Fruit fly (Drosophila melanogaster) whole organism, embryonic: ENCODE results near the gene Mkk4.

Experiments used
- CG1024 ChIP-seq: fragments of 200-800 bp; sonication (Bioruptor generic); IDR thresholded peaks from 2 replicates; pipeline ENCODE4 v1.3.6; 2022; ENCODE audit warnings: missing biosample characterization, missing genetic modification characterization
- CG11696 ChIP-seq: fragments of 200-800 bp; sonication (Bioruptor generic); IDR thresholded peaks from 2 replicates; pipeline ENCODE4 v1.3.6; 2022; ENCODE audit warnings: missing biosample characterization, missing genetic modification characterization
- CG12071 ChIP-seq: fragments of 200-800 bp; sonication (Bioruptor generic); optimal IDR thresholded peaks from 3 replicates; lab custom pipeline; 2018; ENCODE audit warnings: missing biosample characterization, mild to moderate bottlenecking, missing genetic modification characterization
- CG12236 ChIP-seq: fragments of 200-800 bp; sonication (Bioruptor generic); optimal IDR thresholded peaks from 2 replicates; lab custom pipeline; 2016; ENCODE audit warnings: missing biosample characterization, missing genetic modification characterization
- CG1233 ChIP-seq: fragments of 200-800 bp; sonication (Bioruptor generic); optimal IDR thresholded peaks from 4 replicates; lab custom pipeline; 2018; ENCODE audit warnings: missing biosample characterization, mild to moderate bottlenecking, missing genetic modification characterization
- CG13287 ChIP-seq: fragments of 200-800 bp; sonication (Bioruptor generic); IDR thresholded peaks from 2 replicates; pipeline ENCODE4 v1.3.6; 2022; ENCODE audit warnings: missing biosample characterization, missing genetic modification characterization; ENCODE audit not compliant: partially characterized antibody
- CG14667 ChIP-seq: fragments of 200-800 bp; sonication (Bioruptor generic); IDR thresholded peaks from 2 replicates; pipeline ENCODE4 v1.3.6; 2022; ENCODE audit warnings: missing biosample characterization, missing genetic modification characterization
- CG15011 ChIP-seq: fragments of 200-800 bp; sonication (Bioruptor generic); optimal IDR thresholded peaks from 3 replicates; lab custom pipeline; 2018; ENCODE audit warnings: missing biosample characterization, mild to moderate bottlenecking, missing genetic modification characterization
- CG15514 ChIP-seq: fragments of 200-800 bp; sonication (Bioruptor generic); optimal IDR thresholded peaks from 3 replicates; lab custom pipeline; 2017; ENCODE audit warnings: missing biosample characterization, missing genetic modification characterization, mild to moderate bottlenecking, moderate library complexity, missing genetic modification reagents
- CG15601 ChIP-seq: fragments of 200-800 bp; sonication (Bioruptor generic); optimal IDR thresholded peaks from 3 replicates; lab custom pipeline; 2019; ENCODE audit warnings: missing biosample characterization, mild to moderate bottlenecking, missing genetic modification characterization, moderate library complexity
- CG16813 ChIP-seq: fragments of 200-800 bp; sonication (Bioruptor generic); IDR thresholded peaks from 3 replicates; pipeline ENCODE4 v1.3.6; 2022; ENCODE audit warnings: missing biosample characterization, missing genetic modification characterization; ENCODE audit not compliant: partially characterized antibody
- CG17328 ChIP-seq: fragments of 200-800 bp; sonication (Bioruptor generic); IDR thresholded peaks from 2 replicates; pipeline ENCODE4 v1.3.6; 2022; ENCODE audit warnings: missing biosample characterization, missing genetic modification characterization
- CG18476 ChIP-seq: fragments of 200-800 bp; sonication (Bioruptor generic); optimal IDR thresholded peaks from 2 replicates; lab custom pipeline; 2016; ENCODE audit warnings: missing biosample characterization, mild to moderate bottlenecking, missing genetic modification characterization
- CG31388 ChIP-seq: fragments of 200-800 bp; sonication (Bioruptor generic); optimal IDR thresholded peaks from 2 replicates; lab custom pipeline; 2016; ENCODE audit warnings: missing biosample characterization, missing genetic modification characterization
- CG3163 ChIP-seq: fragments of 200-800 bp; sonication (Bioruptor generic); optimal IDR thresholded peaks from 3 replicates; lab custom pipeline; 2016; ENCODE audit warnings: missing biosample characterization, missing genetic modification characterization
- CG33557 ChIP-seq: fragments of 200-800 bp; sonication (Bioruptor generic); optimal IDR thresholded peaks from 2 replicates; lab custom pipeline; 2019; ENCODE audit warnings: missing biosample characterization, mild to moderate bottlenecking, missing genetic modification characterization, moderate library complexity
- CG6689 ChIP-seq: fragments of 200-800 bp; sonication (Bioruptor generic); IDR thresholded peaks from 2 replicates; pipeline ENCODE4 v1.3.6; 2022; ENCODE audit warnings: missing biosample characterization, missing genetic modification characterization
- CG6854 ChIP-seq: fragments of 200-800 bp; sonication (Bioruptor generic); optimal IDR thresholded peaks from 3 replicates; lab custom pipeline; 2017; ENCODE audit warnings: missing biosample characterization, mild to moderate bottlenecking, missing genetic modification characterization
- CG7745 ChIP-seq: fragments of 200-800 bp; sonication (Bioruptor generic); optimal IDR thresholded peaks from 2 replicates; lab custom pipeline; 2018; ENCODE audit warnings: missing biosample characterization, mild to moderate bottlenecking, missing genetic modification characterization, moderate library complexity
- CG9797 ChIP-seq: fragments of 200-800 bp; sonication (Bioruptor generic); optimal IDR thresholded peaks from 3 replicates; lab custom pipeline; 2018; ENCODE audit warnings: missing biosample characterization, mild to moderate bottlenecking, missing genetic modification characterization
- CrebB ChIP-seq: fragments of 200-800 bp; sonication (Bioruptor generic); optimal IDR thresholded peaks from 3 replicates; lab custom pipeline; 2018; ENCODE audit warnings: missing biosample characterization, mild to moderate bottlenecking, missing genetic modification characterization
- D19B ChIP-seq: fragments of 200-800 bp; sonication (Bioruptor generic); optimal IDR thresholded peaks from 2 replicates; lab custom pipeline; 2017; ENCODE audit warnings: missing biosample characterization, mild to moderate bottlenecking, missing genetic modification characterization
- GATAe ChIP-seq: fragments of 200-800 bp; sonication (Bioruptor generic); conservative IDR thresholded peaks from 2 replicates; pipeline ENCODE4 v1.3.6; 2022; ENCODE audit warnings: missing biosample characterization, missing genetic modification characterization
- Gug ChIP-seq: fragments of 200-800 bp; sonication (Bioruptor generic); IDR thresholded peaks from 4 replicates; pipeline ENCODE4 v1.3.6; 2022; ENCODE audit warnings: missing biosample characterization, missing genetic modification characterization
- Kr ChIP-seq: fragments of 200-800 bp; sonication (Bioruptor generic); optimal IDR thresholded peaks from 2 replicates; lab custom pipeline; 2017; ENCODE audit warnings: missing biosample characterization, mild to moderate bottlenecking, missing genetic modification characterization
- Lhr ChIP-seq: fragments of 200-800 bp; sonication (Bioruptor generic); optimal IDR thresholded peaks from 3 replicates; lab custom pipeline; 2017; ENCODE audit warnings: mild to moderate bottlenecking, missing biosample characterization, missing genetic modification reagents, missing genetic modification characterization
- Neu2 ChIP-seq: fragments of 200-800 bp; sonication (Bioruptor generic); optimal IDR thresholded peaks from 3 replicates; lab custom pipeline; 2016; ENCODE audit warnings: missing biosample characterization, missing genetic modification characterization, borderline replicate concordance
- Rfx ChIP-seq: fragments of 200-800 bp; sonication (Bioruptor generic); IDR thresholded peaks from 2 replicates; pipeline ENCODE4 v1.3.6; 2022; ENCODE audit warnings: missing biosample characterization, missing genetic modification characterization
- Scr ChIP-seq: fragments of 200-800 bp; sonication (Bioruptor generic); IDR thresholded peaks from 2 replicates; pipeline ENCODE4 v1.3.6; 2022; ENCODE audit warnings: missing biosample characterization, missing genetic modification characterization; ENCODE audit not compliant: partially characterized antibody
- Sin3A ChIP-seq: fragments of >200 bp; optimal IDR thresholded peaks from 2 replicates; lab custom pipeline; 2018
- Sry-δ ChIP-seq: fragments of 200-800 bp; sonication (Bioruptor generic); optimal IDR thresholded peaks from 2 replicates; lab custom pipeline; 2016; ENCODE audit warnings: missing biosample characterization, missing genetic modification characterization
- TFAM ChIP-seq: fragments of 200-800 bp; sonication (Bioruptor generic); optimal IDR thresholded peaks from 2 replicates; lab custom pipeline; 2017; ENCODE audit warnings: missing biosample characterization, missing genetic modification characterization, inconsistent platforms
- Trl ChIP-seq, 3 experiments: fragments of >200 bp in 2 of 3; fragments of 200-800 bp in 1 of 3; sonication (Bioruptor generic) in 1 of 3; optimal IDR thresholded peaks; 2 replicates in 1 of 3; 3 replicates in 2 of 3; lab custom pipeline; 2016 to 2017; ENCODE audit warnings: missing biosample characterization in 1 of 3, missing genetic modification characterization in 1 of 3
- ash1 ChIP-seq: fragments of 200-800 bp; sonication (Bioruptor generic); optimal IDR thresholded peaks from 2 replicates; lab custom pipeline; 2018; ENCODE audit warnings: missing biosample characterization, mild to moderate bottlenecking, missing genetic modification characterization
- chm ChIP-seq: fragments of 200-800 bp; sonication (Bioruptor generic); IDR thresholded peaks from 2 replicates; pipeline ENCODE4 v1.3.6; 2022; ENCODE audit warnings: missing biosample characterization, missing genetic modification characterization
- en ChIP-seq: fragments of 200-800 bp; sonication (Bioruptor generic); optimal IDR thresholded peaks from 2 replicates; lab custom pipeline; 2016; ENCODE audit warnings: missing biosample characterization, missing genetic modification characterization
- fd102C ChIP-seq: fragments of 200-800 bp; sonication (Bioruptor generic); optimal IDR thresholded peaks from 2 replicates; lab custom pipeline; 2018; ENCODE audit warnings: missing biosample characterization, mild to moderate bottlenecking, missing genetic modification characterization, moderate library complexity
- gsb ChIP-seq: fragments of 200-800 bp; sonication (Bioruptor generic); IDR thresholded peaks from 2 replicates; pipeline ENCODE4 v1.3.6; 2022; ENCODE audit warnings: missing biosample characterization, missing genetic modification characterization
- hb ChIP-seq: fragments of 200-800 bp; sonication (Bioruptor generic); IDR thresholded peaks from 3 replicates; pipeline ENCODE4 v1.3.6; 2022; ENCODE audit warnings: missing biosample characterization, missing genetic modification characterization; ENCODE audit not compliant: partially characterized antibody
- nmo ChIP-seq: fragments of 200-800 bp; sonication (Bioruptor generic); optimal IDR thresholded peaks from 2 replicates; lab custom pipeline; 2018; ENCODE audit warnings: missing biosample characterization, mild to moderate bottlenecking, missing genetic modification characterization, moderate library complexity
- oc ChIP-seq: fragments of 200-800 bp; sonication (Bioruptor generic); optimal IDR thresholded peaks from 2 replicates; lab custom pipeline; 2018; ENCODE audit warnings: missing biosample characterization, mild to moderate bottlenecking, missing genetic modification characterization, moderate library complexity
- p53 ChIP-seq: fragments of 200-800 bp; sonication (Bioruptor generic); optimal IDR thresholded peaks from 2 replicates; lab custom pipeline; 2016; ENCODE audit warnings: missing biosample characterization, missing genetic modification characterization
- pfk ChIP-seq: fragments of 200-800 bp; sonication (Bioruptor generic); optimal IDR thresholded peaks from 2 replicates; lab custom pipeline; 2018; ENCODE audit warnings: missing biosample characterization, mild to moderate bottlenecking, missing genetic modification characterization, moderate library complexity
- sd ChIP-seq: fragments of 200-800 bp; sonication (Bioruptor generic); optimal IDR thresholded peaks from 3 replicates; lab custom pipeline; 2018; ENCODE audit warnings: missing biosample characterization, mild to moderate bottlenecking, missing genetic modification characterization, moderate library complexity
- seq ChIP-seq: fragments of 200-800 bp; sonication (Bioruptor generic); IDR thresholded peaks from 2 replicates; pipeline ENCODE4 v1.3.6; 2022; ENCODE audit warnings: missing biosample characterization, missing genetic modification characterization
- sr ChIP-seq: fragments of 200-800 bp; sonication (Bioruptor generic); IDR thresholded peaks from 3 replicates; pipeline ENCODE4 v1.3.6; 2022; ENCODE audit warnings: missing biosample characterization, missing genetic modification characterization
- tgo ChIP-seq: fragments of 200-800 bp; sonication (Bioruptor generic); IDR thresholded peaks from 3 replicates; pipeline ENCODE4 v1.3.6; 2022; ENCODE audit warnings: missing biosample characterization, missing genetic modification characterization
- trem ChIP-seq: fragments of 200-800 bp; optimal IDR thresholded peaks from 3 replicates; lab custom pipeline; 2019; ENCODE audit warnings: missing biosample characterization, mild to moderate bottlenecking, missing genetic modification characterization, moderate library complexity
- trh ChIP-seq: fragments of 200-800 bp; sonication (Bioruptor generic); optimal IDR thresholded peaks from 2 replicates; lab custom pipeline; 2016; ENCODE audit warnings: missing biosample characterization, missing genetic modification characterization
- unpg ChIP-seq: fragments of 200-800 bp; sonication (Bioruptor generic); optimal IDR thresholded peaks from 3 replicates; lab custom pipeline; 2018; ENCODE audit warnings: missing biosample characterization, mild to moderate bottlenecking, missing genetic modification characterization, moderate library complexity

The Mkk4 gene

dm6 chr3R:8663668-8664283 lies 13.2 kb upstream of the Mkk4 start, which contains the start of gene CG8032 (continued):
- no peak for TF ChIP-seq sr (GFP tag; lab: Robert Waterston, UW)
- TF ChIP-seq Lhr (GFP tag; lab: Kevin White, UChicago) = peak; percentile 73
- TF ChIP-seq Sry-δ (GFP tag; lab: Kevin White, UChicago) = peak; percentile 94
- no peak for TF ChIP-seq gsb (GFP tag; lab: Robert Waterston, UW)
- TF ChIP-seq GATAe (GFP tag; lab: Robert Waterston, UW) = no peak
- TF ChIP-seq CG9797 (GFP tag; lab: Kevin White, UChicago) = peak; percentile 26
- TF ChIP-seq sd (tag; lab: Kevin White, UChicago) = no peak
- peak; percentile 32 for TF ChIP-seq CG33557 (GFP tag; lab: Kevin White, UChicago)
- TF ChIP-seq D19B (GFP tag; lab: Kevin White, UChicago) = no peak
- no peak for TF ChIP-seq CG7745
- TF ChIP-seq Trl (optimal IDR thresholded peaks at IDR 0.05; lab: Kevin White, UChicago) = no peak
- peak; percentile 55 for TF ChIP-seq Trl (GFP tag; optimal IDR thresholded peaks at IDR 0.05; lab: Kevin White, UChicago)
- TF ChIP-seq trem (tag; lab: Kevin White, UChicago) = peak; percentile 83
- TF ChIP-seq CG11696 (GFP tag; lab: Robert Waterston, UW) = no peak
- TF ChIP-seq unpg (GFP tag; lab: Kevin White, UChicago) = peak; percentile 34
- TF ChIP-seq Neu2 (GFP tag; lab: Kevin White, UChicago) = no peak
- no peak for TF ChIP-seq CG12071 (GFP tag; lab: Kevin White, UChicago)
- TF ChIP-seq CG31388 = no peak
- TF ChIP-seq CG6689 (GFP tag; lab: Robert Waterston, UW) = no peak; the same call in 1 of the 2 replicates
- TF ChIP-seq chm = no peak
- TF ChIP-seq CG6854 (GFP tag; lab: Kevin White, UChicago) = no peak
- TF ChIP-seq CG1024 (GFP tag; lab: Robert Waterston, UW) = no peak
- TF ChIP-seq CG15601 (tag; lab: Kevin White, UChicago) = peak; percentile 41
- TF ChIP-seq CG12236 (GFP tag; lab: Kevin White, UChicago) = no peak
- no peak for TF ChIP-seq pfk (GFP tag; lab: Kevin White, UChicago)
- TF ChIP-seq tgo = no peak; the same call in 2 of the 3 replicates
- 0 out of 4 replicates have a peak, but pooled peaks have one; percentile 2 for TF ChIP-seq Gug (GFP tag; lab: Robert Waterston, UW)
- TF ChIP-seq CG14667 = no peak
- peak; percentile 70 for TF ChIP-seq Sin3A
- TF ChIP-seq CG17328 (GFP tag; lab: Robert Waterston, UW) = 0 out of 2 replicates have a peak, but pooled peaks have one; percentile 7
- TF ChIP-seq TFAM = no peak
- no peak for TF ChIP-seq seq (GFP tag; lab: Robert Waterston, UW)
- TF ChIP-seq CG16813 = peak; percentile 69
- peak; percentile 22 for TF ChIP-seq CG3163 (GFP tag; lab: Kevin White, UChicago)
- TF ChIP-seq en (GFP tag; lab: Kevin White, UChicago) = no peak
- peak; percentile 36 for TF ChIP-seq CG18476 (GFP tag; lab: Kevin White, UChicago)
- TF ChIP-seq fd102C (GFP tag; lab: Kevin White, UChicago) = no peak
- peak; percentile 60 for TF ChIP-seq nmo (GFP tag; lab: Kevin White, UChicago)
- no peak for TF ChIP-seq Kr (GFP tag; lab: Kevin White, UChicago)
- TF ChIP-seq Scr = peak; percentile 77
- TF ChIP-seq ash1 (GFP tag; lab: Kevin White, UChicago) = no peak
- TF ChIP-seq CrebB (tag; lab: Kevin White, UChicago) = no peak
- no peak for TF ChIP-seq trh (GFP tag; lab: Kevin White, UChicago)
- TF ChIP-seq CG13287 (GFP tag; lab: Robert Waterston, UW) = peak; percentile 80
- no peak for TF ChIP-seq hb
- peak; percentile 32 for TF ChIP-seq p53 (GFP tag; lab: Kevin White, UChicago)
- TF ChIP-seq CG15514 (GFP tag; lab: Kevin White, UChicago) = peak; percentile 54
- peak; percentile 50 for TF ChIP-seq Rfx
- TF ChIP-seq CG15011 (GFP tag; lab: Kevin White, UChicago) = no peak
- TF ChIP-seq oc = no peak
- TF ChIP-seq CG1233 = no peak
